Fruit fly (Drosophila melanogaster) whole organism, pupa: ENCODE data around the gene Ndc1.

ENCODE experiments used
- CG12605 ChIP-seq: fragments of 200-800 bp; sonication (Bioruptor generic); IDR thresholded peaks from 2 replicates; pipeline ENCODE4 v1.3.6; 2022; ENCODE audit warnings: missing biosample characterization, missing genetic modification characterization
- CG13204 ChIP-seq: fragments of 200-800 bp; sonication (Bioruptor generic); optimal IDR thresholded peaks from 2 replicates; lab custom pipeline; 2018; ENCODE audit warnings: missing biosample characterization, mild to moderate bottlenecking, missing genetic modification characterization, moderate library complexity
- CG34367 ChIP-seq: fragments of 200-800 bp; sonication (Bioruptor generic); optimal IDR thresholded peaks from 2 replicates; lab custom pipeline; 2018; ENCODE audit warnings: missing biosample characterization, mild to moderate bottlenecking, missing genetic modification characterization
- CG8301 ChIP-seq: fragments of 200-800 bp; sonication (Bioruptor generic); optimal IDR thresholded peaks from 2 replicates; lab custom pipeline; 2018; ENCODE audit warnings: missing biosample characterization, mild to moderate bottlenecking, missing genetic modification characterization
- EcR ChIP-seq: fragments of 200-800 bp; sonication (Bioruptor generic); optimal IDR thresholded peaks from 3 replicates; lab custom pipeline; 2019; ENCODE audit warnings: missing biosample characterization, missing genetic modification characterization, mild to moderate bottlenecking, moderate library complexity, missing genetic modification reagents
- fd96Ca ChIP-seq: fragments of 200-800 bp; sonication (Bioruptor generic); IDR thresholded peaks from 3 replicates; pipeline ENCODE4 v1.3.6; 2022; ENCODE audit warnings: missing biosample characterization, missing genetic modification characterization
- rn ChIP-seq: fragments of 200-800 bp; sonication (Bioruptor generic); IDR thresholded peaks from 2 replicates; pipeline ENCODE4 v1.3.6; 2022; ENCODE audit warnings: missing biosample characterization, missing genetic modification characterization

dm6 chr3R:23886270-23887095 is 37.7 kb upstream of the Ndc1 start:
- TF ChIP-seq rn (GFP tag; lab: Robert Waterston, UW) (peak; percentile 70), EcR (peak; percentile 65), CG8301 (tag; lab: Kevin White, UChicago) (peak; percentile 94), CG34367 (tag; lab: Kevin White, UChicago) (peak; percentile 93), CG12605 (peak; percentile 86; the same call in 1 of the 2 replicates), CG13204 (GFP tag; lab: Kevin White, UChicago) (peak; percentile 87), fd96Ca (GFP tag; lab: Robert Waterston, UW) (peak; percentile 74)
